Worm (Caenorhabditis elegans) whole organism, midembryonic: ENCODE results near the gene Y14H12B.2.

Experiments used
- T22C8.4 ChIP-seq: fragments of 200-800 bp; sonication (Bioruptor generic); IDR thresholded peaks from 2 replicates; pipeline ENCODE4 v1.3.6; 2022; ENCODE audit warnings: missing genetic modification characterization, missing compliant biosample characterization
- cog-1 ChIP-seq: sonication (generic microtip); optimal IDR thresholded peaks from 2 replicates; lab custom pipeline; 2016; ENCODE audit warnings: missing genetic modification characterization, missing compliant biosample characterization
- flt-1 ChIP-seq: fragments of 200-800 bp; sonication (Bioruptor generic); IDR thresholded peaks from 2 replicates; pipeline ENCODE4 v1.3.6; 2022; ENCODE audit warnings: missing genetic modification characterization, missing compliant biosample characterization
- klf-2 ChIP-seq: fragments of 200-800 bp; sonication (Bioruptor generic); conservative IDR thresholded peaks from 2 replicates; pipeline ENCODE4 v1.3.6; 2022; ENCODE audit warnings: missing genetic modification reagents, missing genetic modification characterization, missing compliant biosample characterization
- med-1 ChIP-seq: sonication (generic microtip); optimal IDR thresholded peaks from 2 replicates; lab custom pipeline; 2017; ENCODE audit warnings: missing genetic modification characterization, mild to moderate bottlenecking, missing compliant biosample characterization, antibody characterized with exemption, missing genetic modification reagents; ENCODE audit not compliant: insufficient read depth
- ref-1 ChIP-seq: fragments of 200-800 bp; sonication (Bioruptor generic); conservative IDR thresholded peaks from 2 replicates; pipeline ENCODE4 v1.3.6; 2022; ENCODE audit warnings: missing genetic modification reagents, missing genetic modification characterization, missing compliant biosample characterization
- tab-1 ChIP-seq: fragments of 200-800 bp; sonication (Bioruptor generic); IDR thresholded peaks from 2 replicates; pipeline ENCODE4 v1.3.6; 2022; ENCODE audit warnings: missing genetic modification characterization, missing compliant biosample characterization
- ztf-23 ChIP-seq: fragments of 200-800 bp; sonication (Bioruptor generic); IDR thresholded peaks from 2 replicates; pipeline ENCODE4 v1.3.6; 2022; ENCODE audit warnings: missing genetic modification reagents, missing genetic modification characterization, missing compliant biosample characterization
- ztf-29 ChIP-seq: fragments of 200-800 bp; sonication (Bioruptor generic); IDR thresholded peaks from 2 replicates; pipeline ENCODE4 v1.3.6; 2022; ENCODE audit warnings: missing genetic modification reagents, missing genetic modification characterization, missing compliant biosample characterization

DNA sequence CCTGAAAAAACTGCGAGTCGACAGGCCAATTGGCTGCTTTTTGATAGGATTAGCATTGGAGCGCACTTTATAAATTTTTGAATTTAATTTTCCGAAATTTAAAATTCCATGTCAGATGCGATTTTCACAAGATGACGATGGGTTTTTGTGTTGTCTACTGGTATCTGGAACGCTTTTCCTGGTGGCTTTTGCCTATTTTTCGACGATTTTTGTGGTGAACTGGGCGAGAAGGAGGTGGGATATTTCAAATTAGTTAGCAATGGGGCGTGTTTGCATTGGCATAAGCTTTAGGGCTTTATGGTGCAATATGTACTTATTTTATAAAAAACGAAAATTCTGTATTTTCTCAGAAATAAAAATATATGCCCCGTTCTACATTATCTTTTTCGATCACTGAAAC lies 38.6 kb upstream of the Y14H12B.2 start, which contains the start of gene K10G6.9:
- TF ChIP-seq T22C8.4 (GFP tag; lab: Robert Waterston, UW) = no peak
- TF ChIP-seq med-1 = no peak
- TF ChIP-seq cog-1 (tag; lab: Kevin White, UChicago) = no peak
- TF ChIP-seq ztf-29 = no peak
- TF ChIP-seq tab-1 (GFP tag; lab: Robert Waterston, UW) = no peak
- no peak for TF ChIP-seq flt-1 (GFP tag; lab: Robert Waterston, UW)
- no peak for TF ChIP-seq ztf-23 (GFP tag; lab: Robert Waterston, UW)
- no peak for TF ChIP-seq klf-2 (GFP tag; lab: Robert Waterston, UW)
- TF ChIP-seq ref-1 (GFP tag; lab: Robert Waterston, UW) = no peak
